Fruit fly (Drosophila melanogaster): ENCODE results near the gene Adk1.

DNA sequence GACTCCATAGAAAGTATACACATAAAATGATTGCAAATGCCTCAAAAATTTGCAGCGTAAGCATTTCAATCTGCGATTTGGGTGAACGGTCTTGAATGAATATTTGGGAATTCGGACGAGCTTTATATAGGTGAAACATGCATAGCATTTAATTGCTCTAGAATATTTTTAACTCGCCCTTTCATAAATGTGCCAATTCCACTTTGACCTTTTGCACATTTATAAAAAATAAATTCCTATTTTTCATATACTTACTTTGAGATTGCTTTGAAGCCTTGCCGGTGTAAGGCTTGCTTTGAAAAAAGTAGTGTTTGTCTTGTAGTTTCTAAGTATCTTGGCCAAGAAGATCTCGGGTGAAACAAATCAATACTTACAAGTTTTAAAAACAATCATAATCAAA, 36.8 kb downstream of the Adk1 start, which contains the start of gene Cyp313a5:
- TF ChIP-seq tll (GFP tag; optimal IDR thresholded peaks at IDR 0.05), result no peak
- no peak for TF ChIP-seq CG4360 (GFP tag; IDR thresholded peaks at IDR 0.05)
- no peak for TF ChIP-seq gem (tag; optimal IDR thresholded peaks at IDR 0.05)
- TF ChIP-seq CG30431 (GFP tag; optimal IDR thresholded peaks at IDR 0.05), result no peak

Measured in whole organism, embryonic.